Fruit fly (Drosophila melanogaster): Measurements from ENCODE around the gene ncm.

DNA sequence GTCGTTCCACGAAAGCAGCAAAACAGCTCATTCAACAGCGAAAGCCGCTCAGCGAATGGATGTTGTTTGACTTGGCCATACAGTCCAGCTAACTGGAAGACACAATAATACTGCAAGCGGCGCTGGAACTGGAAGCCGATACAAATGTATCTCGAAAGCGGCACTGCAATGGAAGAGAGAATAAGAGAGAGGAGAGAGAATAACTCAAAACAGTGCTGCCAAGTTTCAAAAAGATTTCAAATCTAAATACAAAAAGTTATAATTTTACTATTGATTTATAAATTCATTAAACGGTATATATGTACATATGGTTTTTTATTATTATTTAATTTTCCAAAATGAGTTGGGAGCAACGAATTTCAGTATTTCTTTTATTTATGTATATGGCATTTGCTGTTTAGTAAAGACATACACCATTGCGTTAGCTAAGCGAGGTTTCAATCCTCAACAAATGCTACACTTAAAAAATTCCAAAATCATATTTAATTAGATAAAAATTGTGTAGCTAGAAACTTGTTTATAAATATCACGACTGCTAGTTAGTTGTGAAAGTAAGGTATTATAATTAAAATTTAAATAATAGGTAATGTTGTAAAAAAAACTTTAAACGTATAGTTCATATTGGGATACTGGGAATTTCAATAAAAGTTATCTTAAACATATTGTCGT, 35.8 kb upstream of the ncm start, which contains the start of gene CG10283:
- TF ChIP-seq CTCF (optimal IDR thresholded peaks at IDR 0.05) (peak in 1 of 2 experiments; percentile 7), CG8478 (optimal IDR thresholded peaks at IDR 0.05) (no peak)
